Worm (Caenorhabditis elegans) whole organism, L1 larva: ENCODE data around the gene F26F4.8.

Experiments
- Y116A8C.19 ChIP-seq: sonication (generic microtip); optimal IDR thresholded peaks from 2 replicates; lab custom pipeline; 2016; ENCODE audit warnings: missing compliant biosample characterization, missing genetic modification characterization, borderline replicate concordance
- aha-1 ChIP-seq: fragments of 150-350 bp; optimal IDR thresholded peaks from 2 replicates; lab custom pipeline; 2014; ENCODE audit warnings: missing biosample characterization, missing genetic modification characterization
- ceh-63 ChIP-seq: fragments of 200-800 bp; sonication (Bioruptor generic); optimal IDR thresholded peaks from 2 replicates; lab custom pipeline; 2018; ENCODE audit warnings: mild to moderate bottlenecking, missing genetic modification characterization, missing compliant biosample characterization
- ceh-88 ChIP-seq: fragments of 200-800 bp; sonication (Bioruptor generic); IDR thresholded peaks from 2 replicates; pipeline ENCODE4 v1.3.6; 2022; ENCODE audit warnings: missing genetic modification characterization, missing compliant biosample characterization
- ceh-90 ChIP-seq: sonication (generic microtip); optimal IDR thresholded peaks from 2 replicates; lab custom pipeline; 2016; ENCODE audit warnings: missing genetic modification characterization, missing compliant biosample characterization
- dpl-1 ChIP-seq, 3 experiments: fragments of 150-350 bp in 2 of 3; sonication (generic microtip) in 1 of 3; optimal IDR thresholded peaks; 2 replicates each; lab custom pipeline; 2014 to 2017; ENCODE audit warnings: missing biosample characterization in 3 of 3, missing genetic modification characterization in 3 of 3, missing genetic modification reagents in 3 of 3
- dsc-1 ChIP-seq: sonication (generic microtip); optimal IDR thresholded peaks from 2 replicates; lab custom pipeline; 2016; ENCODE audit warnings: mild to moderate bottlenecking, missing genetic modification characterization, missing compliant biosample characterization
- efl-1 ChIP-seq, 4 experiments: fragments of 150-350 bp; optimal IDR thresholded peaks in 3 of 4; peaks in 1 of 4; 1 replicate in 1 of 4; 2 replicates in 3 of 4; lab custom pipeline; 2014; ENCODE audit warnings: missing biosample characterization in 2 of 4, missing genetic modification characterization in 2 of 4, missing genetic modification reagents in 2 of 4
- egl-27 ChIP-seq, 2 experiments: fragments of 150-350 bp in 1 of 2; sonication (generic microtip); optimal IDR thresholded peaks; 3 replicates each; lab custom pipeline; 2017 to 2018; ENCODE audit warnings: missing biosample characterization in 2 of 2, missing genetic modification characterization in 2 of 2, missing genetic modification reagents in 2 of 2
- elt-2 ChIP-seq: sonication (generic microtip); optimal IDR thresholded peaks from 2 replicates; lab custom pipeline; 2016; ENCODE audit warnings: missing genetic modification characterization, mild to moderate bottlenecking, inconsistent platforms, missing compliant biosample characterization, missing genetic modification reagents
- elt-3 ChIP-seq, 6 experiments: fragments of 150-350 bp in 1 of 6; sonication (generic microtip); optimal IDR thresholded peaks; 2 replicates each; lab custom pipeline; 2017 to 2018; ENCODE audit warnings: missing biosample characterization in 6 of 6, missing genetic modification characterization in 6 of 6, inconsistent platforms in 1 of 6
- ets-5 ChIP-seq: fragments of 200-800 bp; sonication (Bioruptor generic); IDR thresholded peaks from 2 replicates; pipeline ENCODE4 v1.3.6; 2022; ENCODE audit warnings: missing genetic modification characterization, missing compliant biosample characterization
- fkh-8 ChIP-seq: sonication (generic microtip); optimal IDR thresholded peaks from 2 replicates; lab custom pipeline; 2016; ENCODE audit warnings: mild to moderate bottlenecking, missing genetic modification characterization, missing compliant biosample characterization
- grh-1 ChIP-seq: fragments of 200-800 bp; sonication (Bioruptor generic); IDR thresholded peaks from 2 replicates; pipeline ENCODE4 v1.3.6; 2022; ENCODE audit warnings: missing genetic modification reagents, missing genetic modification characterization, missing compliant biosample characterization
- hlh-17 ChIP-seq: fragments of 200-800 bp; sonication (Bioruptor generic); optimal IDR thresholded peaks from 2 replicates; lab custom pipeline; 2018; ENCODE audit warnings: missing genetic modification characterization, mild to moderate bottlenecking, missing compliant biosample characterization, moderate library complexity, borderline replicate concordance
- isw-1 ChIP-seq: fragments of 200-800 bp; sonication (Bioruptor generic); IDR thresholded peaks from 2 replicates; pipeline ENCODE4 v1.3.6; 2022; ENCODE audit warnings: missing genetic modification characterization, missing compliant biosample characterization
- jun-1 ChIP-seq: fragments of 150-350 bp; optimal IDR thresholded peaks from 2 replicates; lab custom pipeline; 2014; ENCODE audit warnings: missing biosample characterization, missing genetic modification reagents, missing genetic modification characterization
- lin-13 ChIP-seq: fragments of 150-350 bp; optimal IDR thresholded peaks from 2 replicates; lab custom pipeline; 2014; ENCODE audit warnings: missing biosample characterization, missing genetic modification reagents, missing genetic modification characterization
- lin-14 ChIP-seq: fragments of 200-800 bp; sonication (Bioruptor generic); optimal IDR thresholded peaks from 2 replicates; lab custom pipeline; 2018; ENCODE audit warnings: mild to moderate bottlenecking, missing genetic modification characterization, moderate library complexity, missing compliant biosample characterization
- lin-35 ChIP-seq, 2 experiments: fragments of 150-350 bp; optimal IDR thresholded peaks; 2 replicates each; lab custom pipeline; 2014; ENCODE audit warnings: missing biosample characterization in 2 of 2, missing genetic modification characterization in 2 of 2, missing genetic modification reagents in 2 of 2
- lsy-2 ChIP-seq, 2 experiments: fragments of 150-350 bp; optimal IDR thresholded peaks; 2 replicates each; lab custom pipeline; 2014; ENCODE audit warnings: missing biosample characterization in 2 of 2, missing genetic modification characterization in 2 of 2
- mep-1 ChIP-seq: fragments of 150-350 bp; optimal IDR thresholded peaks from 2 replicates; lab custom pipeline; 2014; ENCODE audit warnings: missing biosample characterization, missing genetic modification characterization
- nhr-19 ChIP-seq: fragments of 200-800 bp; sonication (Bioruptor generic); conservative IDR thresholded peaks from 2 replicates; pipeline ENCODE4 v1.3.6; 2022; ENCODE audit warnings: missing genetic modification characterization, missing compliant biosample characterization
- nhr-20 ChIP-seq: sonication (generic microtip); optimal IDR thresholded peaks from 2 replicates; lab custom pipeline; 2016; ENCODE audit warnings: mild to moderate bottlenecking, missing genetic modification characterization, missing compliant biosample characterization
- nhr-237 ChIP-seq: fragments of 150-350 bp; optimal IDR thresholded peaks from 2 replicates; lab custom pipeline; 2014; ENCODE audit warnings: missing biosample characterization, missing genetic modification characterization
- nhr-47 ChIP-seq: sonication (generic microtip); optimal IDR thresholded peaks from 2 replicates; lab custom pipeline; 2016; ENCODE audit warnings: mild to moderate bottlenecking, missing genetic modification characterization, moderate library complexity, missing compliant biosample characterization
- nhr-71 ChIP-seq: sonication (generic microtip); optimal IDR thresholded peaks from 2 replicates; lab custom pipeline; 2016; ENCODE audit warnings: mild to moderate bottlenecking, missing genetic modification characterization, moderate library complexity, missing compliant biosample characterization
- nhr-90 ChIP-seq: sonication (generic microtip); optimal IDR thresholded peaks from 2 replicates; lab custom pipeline; 2016; ENCODE audit warnings: mild to moderate bottlenecking, missing genetic modification characterization, missing compliant biosample characterization; ENCODE audit not compliant: poor library complexity
- skn-1 ChIP-seq: fragments of 150-350 bp; optimal IDR thresholded peaks from 2 replicates; lab custom pipeline; 2014; ENCODE audit warnings: missing biosample characterization, missing genetic modification characterization
- snu-23 ChIP-seq: sonication (generic microtip); optimal IDR thresholded peaks from 2 replicates; lab custom pipeline; 2016; ENCODE audit warnings: missing genetic modification characterization, missing compliant biosample characterization
- swsn-7 ChIP-seq: sonication (generic microtip); optimal IDR thresholded peaks from 2 replicates; lab custom pipeline; 2016; ENCODE audit warnings: missing genetic modification characterization, missing compliant biosample characterization
- tbx-2 ChIP-seq: sonication (generic microtip); optimal IDR thresholded peaks from 2 replicates; lab custom pipeline; 2016; ENCODE audit warnings: missing genetic modification characterization, missing compliant biosample characterization
- unc-62 ChIP-seq: fragments of 150-350 bp; optimal IDR thresholded peaks from 2 replicates; lab custom pipeline; 2014; ENCODE audit warnings: missing biosample characterization, missing genetic modification reagents, missing genetic modification characterization
- unc-86 ChIP-seq: sonication (generic microtip); optimal IDR thresholded peaks from 2 replicates; lab custom pipeline; 2016; ENCODE audit warnings: missing genetic modification characterization, missing compliant biosample characterization
- vab-15 ChIP-seq: sonication (generic microtip); optimal IDR thresholded peaks from 2 replicates; lab custom pipeline; 2017; ENCODE audit warnings: missing genotype, mild to moderate bottlenecking, missing genetic modification characterization, missing compliant biosample characterization
- ztf-4 ChIP-seq: fragments of 150-350 bp; optimal IDR thresholded peaks from 2 replicates; lab custom pipeline; 2014; ENCODE audit warnings: missing biosample characterization, missing genetic modification characterization

F26F4.8 gene

DNA sequence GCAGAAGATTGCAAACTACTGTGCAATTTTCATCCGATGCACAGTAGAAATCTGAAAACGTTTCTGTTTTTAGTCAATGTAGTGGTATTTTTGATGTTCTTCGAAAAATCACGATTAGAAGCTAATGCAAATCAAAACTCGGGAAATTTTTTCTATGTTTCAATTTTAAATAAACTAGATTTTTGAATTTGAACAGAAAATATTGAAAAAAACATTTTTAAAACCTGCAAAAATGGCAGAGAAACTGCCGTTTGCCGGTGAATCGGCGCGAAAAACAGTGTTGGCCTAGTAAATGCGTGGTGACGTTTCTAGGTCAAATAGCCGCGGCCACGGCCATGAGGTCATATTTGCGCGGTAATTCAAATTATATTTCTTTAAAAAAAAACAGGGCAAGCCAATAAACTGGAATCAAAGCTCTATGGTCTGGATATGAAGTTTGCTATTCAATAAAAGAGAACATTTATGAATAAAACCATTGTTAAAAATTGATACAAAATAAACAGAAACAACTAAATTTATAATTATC is 24.9 kb upstream of the F26F4.8 start, which contains the start of gene set-2 (continued):
- TF ChIP-seq Y116A8C.19 = peak; percentile 28
- TF ChIP-seq skn-1 (tag; lab: Kevin White, UChicago) = peak; percentile 54
- no peak for TF ChIP-seq elt-3 (tag; optimal IDR thresholded peaks at IDR 0.05; lab: Kevin White, UChicago)
- TF ChIP-seq unc-62 (GFP tag; lab: Kevin White, UChicago) = no peak
- TF ChIP-seq jun-1 (tag; lab: Kevin White, UChicago) = peak; percentile 24
- no peak for TF ChIP-seq ets-5 (GFP tag; lab: Robert Waterston, UW)
- TF ChIP-seq, all 84 proteins: peak for 44

DNA sequence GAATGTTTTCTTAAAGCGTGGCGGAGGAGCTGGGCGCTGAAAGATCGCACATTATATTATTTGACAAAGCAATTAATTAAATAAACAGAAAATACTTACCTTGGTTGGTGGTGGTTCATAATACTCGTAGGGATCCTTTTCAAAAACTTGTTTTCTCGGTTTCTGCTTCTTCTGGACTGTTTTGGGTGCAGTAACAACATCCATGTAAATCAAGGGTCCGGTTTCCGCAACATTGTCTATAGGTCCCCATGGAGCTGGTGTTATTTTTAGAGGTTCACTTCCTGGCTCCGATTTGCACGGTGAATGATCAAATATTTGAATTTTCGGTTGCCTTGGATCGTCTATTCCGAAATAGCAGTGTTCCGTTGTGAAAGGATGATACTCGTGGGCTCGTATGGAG is 18.9 kb upstream of the F26F4.8 start:
- TF ChIP-seq skn-1 (tag; lab: Kevin White, UChicago) = no peak
- TF ChIP-seq mep-1 = no peak
- TF ChIP-seq ceh-90 (tag; lab: Kevin White, UChicago) = no peak
- no peak for TF ChIP-seq ztf-4 (tag; lab: Kevin White, UChicago)

DNA sequence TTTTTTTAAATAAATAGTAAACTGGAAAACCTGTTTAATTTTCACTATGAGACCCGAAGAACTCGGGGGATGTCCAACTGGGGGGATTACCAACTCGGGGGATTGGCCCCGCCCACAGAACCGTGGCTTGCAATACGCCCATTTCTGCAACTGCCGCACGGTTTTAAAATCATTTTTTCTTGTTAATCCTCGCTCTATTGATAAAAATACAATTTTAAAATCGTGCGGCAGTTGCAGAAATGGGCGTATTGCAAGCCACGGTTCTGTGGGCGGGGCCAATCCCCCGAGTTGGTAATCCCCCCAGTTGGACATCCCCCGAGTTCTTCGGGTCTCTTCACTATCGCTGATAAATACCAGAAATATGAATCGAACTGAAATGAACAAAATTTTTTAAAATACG is 16.7 kb upstream of the F26F4.8 start, which contains the start of gene mmab-1:
Gene mmab-1 (minus strand): TSS at position 95 of the 400 bp plus-strand sequence.
- TF ChIP-seq nhr-19 (GFP tag; lab: Robert Waterston, UW) = peak; percentile 66
- peak in 1 of 2 experiments; percentile 18 for TF ChIP-seq lsy-2 (tag; optimal IDR thresholded peaks at IDR 0.05; lab: Kevin White, UChicago)
- peak; percentile 15 for TF ChIP-seq dsc-1 (tag; lab: Kevin White, UChicago)
- peak; percentile 4 for TF ChIP-seq tbx-2
- TF ChIP-seq ceh-88 (GFP tag; lab: Robert Waterston, UW) = peak; percentile 8; the same call in 1 of the 2 replicates
- peak; percentile 59 for TF ChIP-seq nhr-71
- TF ChIP-seq nhr-90 = peak; percentile 60
- peak; percentile 57 for TF ChIP-seq nhr-47
- peak; percentile 36 for TF ChIP-seq fkh-8 (tag; lab: Kevin White, UChicago)
- TF ChIP-seq snu-23 (GFP tag; lab: Kevin White, UChicago) = peak; percentile 36
- peak in 1 of 2 experiments; percentile 8 for TF ChIP-seq lin-35 (GFP tag; optimal IDR thresholded peaks at IDR 0.05; lab: Kevin White, UChicago)
- peak in 1 of 3 experiments; percentile 11 for TF ChIP-seq dpl-1 (GFP tag; optimal IDR thresholded peaks at IDR 0.05; lab: Kevin White, UChicago)
- TF ChIP-seq grh-1 (GFP tag; lab: Robert Waterston, UW) = peak; percentile 51
- TF ChIP-seq nhr-20 (tag; lab: Kevin White, UChicago) = peak; percentile 18
- TF ChIP-seq swsn-7 = peak; percentile 19
- TF ChIP-seq efl-1 (optimal IDR thresholded peaks at IDR 0.05; lab: Kevin White, UChicago) = peak; percentile 15 to 30
- peak in 1 of 2 experiments; percentile 91 for TF ChIP-seq efl-1 (GFP tag; optimal IDR thresholded peaks at IDR 0.05 in 1 of 2; lab: Kevin White, UChicago)

DNA sequence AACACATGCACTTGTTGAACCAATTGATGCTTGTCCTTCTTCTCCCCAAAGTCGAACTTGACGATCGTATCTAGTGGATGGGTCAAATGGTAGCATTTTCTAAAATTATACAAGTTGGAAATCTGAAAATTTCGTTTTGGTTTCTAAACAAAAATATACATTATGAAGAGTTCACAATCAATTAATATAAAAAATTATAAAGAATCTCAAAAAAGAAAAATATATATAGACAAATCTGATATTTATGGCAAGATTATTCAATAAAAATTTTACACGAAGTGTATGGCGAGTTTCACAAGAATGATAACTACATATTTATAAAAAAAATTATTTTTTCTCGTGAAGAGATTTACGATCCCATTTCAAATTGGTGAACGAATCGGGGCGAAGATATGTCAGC is 14.9 kb upstream of the F26F4.8 start, which contains the start of gene ula-1:
Gene ula-1 (minus strand): TSS at position 101 of the 400 bp plus-strand sequence.
- TF ChIP-seq Y116A8C.19 = no peak
- no peak for TF ChIP-seq lin-14 (GFP tag; lab: Kevin White, UChicago)
- TF ChIP-seq vab-15 (tag; lab: Kevin White, UChicago) = no peak
- no peak for TF ChIP-seq nhr-237
- no peak for TF ChIP-seq hlh-17
- no peak for TF ChIP-seq aha-1
- no peak for TF ChIP-seq elt-2 (tag; lab: Kevin White, UChicago)
- TF ChIP-seq nhr-71 = no peak
- no peak for TF ChIP-seq lin-13
- TF ChIP-seq egl-27 (tag; optimal IDR thresholded peaks at IDR 0.05; lab: Kevin White, UChicago) = no peak
- no peak for TF ChIP-seq isw-1
- TF ChIP-seq ceh-63 (GFP tag; lab: Kevin White, UChicago) = no peak
- no peak for TF ChIP-seq unc-86 (tag; lab: Kevin White, UChicago)
- no peak for TF ChIP-seq lsy-2 (tag; optimal IDR thresholded peaks at IDR 0.05; lab: Kevin White, UChicago)
- TF ChIP-seq tbx-2 = no peak
